Worm (Caenorhabditis elegans) whole organism, L2 larva: Measurements from ENCODE around the gene H23N18.6.

Experiments
- mab-5 ChIP-seq: fragments of 150-350 bp; optimal IDR thresholded peaks from 2 replicates; lab custom pipeline; 2014; ENCODE audit warnings: missing biosample characterization, missing genetic modification characterization
- mdl-1 ChIP-seq, 2 experiments: fragments of 150-350 bp in 1 of 2; sonication (generic microtip) in 1 of 2; optimal IDR thresholded peaks; 2 replicates each; lab custom pipeline; 2017; ENCODE audit warnings: missing biosample characterization in 2 of 2, missing genetic modification characterization in 2 of 2

DNA sequence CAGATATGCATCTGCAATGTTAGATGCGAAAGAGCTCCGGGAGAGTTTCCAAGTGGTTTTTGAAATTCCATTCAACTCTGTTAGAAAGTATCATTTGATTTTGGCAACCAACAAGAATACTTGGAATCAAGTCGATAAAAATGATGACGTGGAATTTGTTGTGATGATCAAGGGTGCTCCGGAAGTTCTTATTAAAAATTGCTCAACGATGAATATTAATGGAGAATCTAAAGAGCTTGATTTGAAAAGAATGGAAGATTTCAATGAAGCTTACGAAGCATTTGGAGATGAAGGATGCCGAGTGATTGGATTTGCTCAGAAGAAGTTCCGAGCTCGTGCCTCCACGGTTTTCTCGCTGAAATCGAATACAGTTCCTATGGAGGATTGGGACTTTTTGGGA lies 22.5 kb upstream of the H23N18.6 start:
- no peak for TF ChIP-seq mab-5 (tag; lab: Kevin White, UChicago)
- no peak for TF ChIP-seq mdl-1 (tag; optimal IDR thresholded peaks at IDR 0.05; lab: Kevin White, UChicago)
